Worm (Caenorhabditis elegans): Measurements from ENCODE around the gene zig-11.

Gene zig-11

DNA sequence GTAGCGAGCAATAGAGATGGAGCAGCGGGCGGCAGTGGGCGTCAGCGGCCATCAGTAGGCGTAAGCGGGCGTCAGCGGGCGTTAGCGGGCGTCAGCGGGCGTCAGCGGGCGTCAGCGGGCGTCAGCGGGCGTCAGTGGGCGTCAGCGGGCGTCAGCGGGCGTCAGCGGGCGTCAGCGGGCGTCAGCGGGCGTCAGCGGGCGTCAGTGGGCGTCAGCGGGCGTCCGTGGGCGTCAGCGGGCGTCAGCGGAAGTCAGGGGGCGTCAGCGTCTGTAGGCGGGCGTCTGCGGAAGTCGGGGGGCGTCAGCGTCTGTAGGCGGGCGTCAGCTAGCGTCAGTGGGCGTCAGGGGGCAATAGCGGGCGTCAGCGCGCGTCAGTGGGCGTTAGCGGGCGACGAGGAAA lies 42.7 kb downstream of the zig-11 start:
- TF ChIP-seq sptf-1 (tag; optimal IDR thresholded peaks at IDR 0.05): peak; percentile 25

ce11 chrV:1848590-1848989 lies 44.1 kb downstream of the zig-11 start:
- no peak for TF ChIP-seq ceh-43 (GFP tag; optimal IDR thresholded peaks at IDR 0.05)
- TF ChIP-seq ham-2 (GFP tag; optimal IDR thresholded peaks at IDR 0.05): peak; percentile 71
- TF ChIP-seq lin-32 (GFP tag; optimal IDR thresholded peaks at IDR 0.05): no peak

ce11 chrV:1845977-1846376 lies 46.8 kb downstream of the zig-11 start, which contains the start of gene T10B5.7:
Gene T10B5.7, plus strand, starts transcription at chrV:1846201.
- no peak for TF ChIP-seq drap-1 (GFP tag; optimal IDR thresholded peaks at IDR 0.05)
- TF ChIP-seq tbx-8 (GFP tag; optimal IDR thresholded peaks at IDR 0.05): no peak
- no peak for TF ChIP-seq ceh-83 (GFP tag; optimal IDR thresholded peaks at IDR 0.05)
- no peak for TF ChIP-seq nhr-76 (tag; optimal IDR thresholded peaks at IDR 0.05)
- no peak for TF ChIP-seq blmp-1 (tag; optimal IDR thresholded peaks at IDR 0.05)
- no peak for TF ChIP-seq flh-1 (GFP tag; optimal IDR thresholded peaks at IDR 0.05)
- TF ChIP-seq mab-5 (tag; optimal IDR thresholded peaks at IDR 0.05): no peak
- TF ChIP-seq nhr-12 (tag; optimal IDR thresholded peaks at IDR 0.05): no peak
- TF ChIP-seq ceh-39 (tag; optimal IDR thresholded peaks at IDR 0.05): no peak
- no peak for TF ChIP-seq snpc-4 (tag; optimal IDR thresholded peaks at IDR 0.05)
- TF ChIP-seq mep-1 (tag; optimal IDR thresholded peaks at IDR 0.05): no peak
- TF ChIP-seq sem-2 (GFP tag; optimal IDR thresholded peaks at IDR 0.05): no peak
- no peak for TF ChIP-seq hlh-1 (tag; optimal IDR thresholded peaks at IDR 0.05)
- TF ChIP-seq bed-3 (GFP tag; optimal IDR thresholded peaks at IDR 0.05): no peak

DNA sequence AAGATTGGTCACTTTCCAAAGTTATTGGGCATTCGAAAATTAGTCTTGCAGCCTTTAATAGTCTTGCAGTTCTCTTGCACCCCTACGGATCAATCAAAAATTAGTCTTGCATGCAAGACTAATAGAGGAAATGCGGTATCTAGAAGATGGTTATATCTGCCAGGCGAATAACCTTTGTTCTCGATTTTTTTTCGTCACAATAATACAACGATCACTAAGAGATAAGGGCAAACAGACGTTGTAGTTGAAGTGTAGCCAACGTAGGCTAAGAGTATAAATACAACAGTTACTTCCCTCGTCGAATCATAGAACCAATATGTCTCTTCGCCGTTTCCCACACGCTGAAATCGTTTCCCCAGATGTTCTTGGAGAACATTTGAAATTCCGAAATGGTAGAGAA lies 51.0 kb downstream of the zig-11 start, which contains the start of gene T10B5.8:
TSS of gene T10B5.8 (plus strand) at position 301 of the 400 bp plus-strand sequence.
- TF ChIP-seq lin-32 (GFP tag; optimal IDR thresholded peaks at IDR 0.05): no peak
- TF ChIP-seq ceh-83 (GFP tag; optimal IDR thresholded peaks at IDR 0.05): no peak
- no peak for TF ChIP-seq mls-2 (tag; optimal IDR thresholded peaks at IDR 0.05)

DNA sequence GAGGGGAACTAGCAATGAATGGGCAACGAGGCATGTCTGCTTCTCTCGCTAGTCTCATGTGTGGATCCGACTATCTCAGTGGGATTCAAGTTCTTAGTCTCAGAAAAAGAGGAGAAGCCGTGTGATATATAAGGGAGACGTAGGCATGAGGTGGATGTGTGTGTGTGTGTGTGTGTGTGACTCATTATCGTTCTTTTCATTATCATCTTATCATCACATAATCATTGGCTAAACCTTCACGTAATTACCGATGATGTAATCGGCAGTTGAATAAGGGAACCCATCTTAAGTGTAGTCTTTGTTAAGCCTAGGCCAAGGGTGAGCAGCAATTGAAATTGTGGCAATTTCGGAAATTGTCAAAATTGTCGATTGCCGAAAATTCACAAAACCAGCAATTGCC lies 62.8 kb downstream of the zig-11 start, which contains the start of gene Y32G9B.1:
TSS of gene Y32G9B.1 (minus strand) at position 101 of the 400 bp plus-strand sequence.
- no peak for TF ChIP-seq sptf-1 (tag; optimal IDR thresholded peaks at IDR 0.05)
- no peak for TF ChIP-seq lin-13 (tag; optimal IDR thresholded peaks at IDR 0.05)
- no peak for TF ChIP-seq nhr-2 (tag; optimal IDR thresholded peaks at IDR 0.05)
- no peak for TF ChIP-seq ceh-43 (GFP tag; optimal IDR thresholded peaks at IDR 0.05)

All from whole organism, mixed stage, embryonic.